Worm (Caenorhabditis elegans) whole organism, early embryonic: Measurements from ENCODE around the gene best-16.

Source experiments
- F13C5.2 ChIP-seq: sonication (generic microtip); optimal IDR thresholded peaks from 2 replicates; lab custom pipeline; 2017; ENCODE audit warnings: mild to moderate bottlenecking, missing genetic modification characterization, inconsistent platforms, missing compliant biosample characterization
- aly-1 ChIP-seq: sonication (generic microtip); optimal IDR thresholded peaks from 2 replicates; lab custom pipeline; 2016; ENCODE audit warnings: missing genetic modification characterization, missing compliant biosample characterization
- ama-1 ChIP-seq: fragments of 150-350 bp; optimal IDR thresholded peaks from 2 replicates; lab custom pipeline; 2014
- ceh-13 ChIP-seq: fragments of 200-800 bp; sonication (Bioruptor generic); optimal IDR thresholded peaks from 2 replicates; lab custom pipeline; 2018; ENCODE audit warnings: mild to moderate bottlenecking, missing genetic modification characterization, missing compliant biosample characterization
- ceh-36 ChIP-seq: sonication (generic microtip); optimal IDR thresholded peaks from 2 replicates; lab custom pipeline; 2016; ENCODE audit warnings: missing genetic modification characterization, inconsistent platforms, missing compliant biosample characterization
- ets-7 ChIP-seq: sonication (generic microtip); optimal IDR thresholded peaks from 2 replicates; lab custom pipeline; 2016; ENCODE audit warnings: missing genotype, missing genetic modification characterization, missing compliant biosample characterization
- flt-1 ChIP-seq: fragments of 200-800 bp; sonication (Bioruptor generic); IDR thresholded peaks from 2 replicates; pipeline ENCODE4 v1.3.6; 2022; ENCODE audit warnings: missing genetic modification characterization, missing compliant biosample characterization
- hmbx-1 ChIP-seq: sonication (generic microtip); optimal IDR thresholded peaks from 2 replicates; lab custom pipeline; 2016; ENCODE audit warnings: mild to moderate bottlenecking, missing genetic modification characterization, missing compliant biosample characterization
- pes-1 ChIP-seq: fragments of 200-800 bp; sonication (Bioruptor generic); IDR thresholded peaks from 2 replicates; pipeline ENCODE4 v1.3.6; 2022; ENCODE audit warnings: missing genetic modification reagents, missing genetic modification characterization, missing compliant biosample characterization
- scrt-1 ChIP-seq: fragments of 200-800 bp; sonication (Bioruptor generic); IDR thresholded peaks from 2 replicates; pipeline ENCODE4 v1.3.6; 2022; ENCODE audit warnings: missing genetic modification characterization, missing compliant biosample characterization
- sea-1 ChIP-seq: fragments of 200-800 bp; sonication (Bioruptor generic); conservative IDR thresholded peaks from 2 replicates; pipeline ENCODE4 v1.3.6; 2022; ENCODE audit warnings: missing genetic modification characterization, missing compliant biosample characterization
- tbx-37 ChIP-seq: fragments of 200-800 bp; sonication (Bioruptor generic); conservative IDR thresholded peaks from 2 replicates; pipeline ENCODE4 v1.3.6; 2022; ENCODE audit warnings: missing genetic modification reagents, missing genetic modification characterization, missing compliant biosample characterization
- tra-4 ChIP-seq: sonication (generic microtip); optimal IDR thresholded peaks from 2 replicates; lab custom pipeline; 2017; ENCODE audit warnings: missing genetic modification characterization, missing compliant biosample characterization

- no peak for TF ChIP-seq ama-1 (lab: Kevin White, UChicago)
- no peak for TF ChIP-seq ceh-36 (tag; lab: Kevin White, UChicago)
- no peak for TF ChIP-seq flt-1 (GFP tag; lab: Robert Waterston, UW)
- no peak for TF ChIP-seq sea-1 (GFP tag; lab: Robert Waterston, UW)
- TF ChIP-seq tra-4 (tag; lab: Kevin White, UChicago): no peak
- no peak for TF ChIP-seq tbx-37 (GFP tag; lab: Robert Waterston, UW)
- no peak for TF ChIP-seq aly-1 (tag; lab: Kevin White, UChicago)
- TF ChIP-seq pes-1 (GFP tag; lab: Robert Waterston, UW): no peak
- no peak for TF ChIP-seq hmbx-1
- TF ChIP-seq ets-7 (tag; lab: Kevin White, UChicago): no peak
- TF ChIP-seq scrt-1 (GFP tag; lab: Robert Waterston, UW): no peak
- no peak for TF ChIP-seq F13C5.2 (tag; lab: Kevin White, UChicago)
- TF ChIP-seq ceh-13 (GFP tag; lab: Kevin White, UChicago): no peak
Measured at ce11 chrIV:7156356-7156755, 39.3 kb downstream of the best-16 start, which contains the start of gene maph-9.
